Worm (Caenorhabditis elegans): Measurements from ENCODE around the gene F52C12.2.

Gene F52C12.2

DNA sequence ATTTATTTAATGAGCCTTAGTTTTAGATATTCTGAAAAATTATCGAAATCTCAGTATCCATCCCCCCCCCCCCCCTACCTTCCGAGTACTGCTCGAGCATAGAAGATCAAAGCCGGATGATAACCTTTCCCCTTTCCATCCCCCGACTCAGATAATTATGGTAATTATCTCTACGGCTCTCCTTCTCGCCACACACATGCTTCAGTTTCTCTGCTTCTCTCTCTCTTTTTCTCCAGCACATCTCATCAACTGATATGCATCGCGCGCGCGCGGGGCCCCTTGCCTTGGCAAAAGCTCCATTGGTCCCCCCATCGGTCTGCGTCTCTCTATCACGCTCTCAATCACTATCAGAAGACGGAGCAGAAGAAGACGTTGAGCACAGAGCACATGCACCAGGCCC lies 46.7 kb upstream of the F52C12.2 start:
- TF ChIP-seq nhr-120 (GFP tag; IDR thresholded peaks at IDR 0.05) = no peak
- peak; percentile 1 for TF ChIP-seq chd-7 (tag; optimal IDR thresholded peaks at IDR 0.05)
- TF ChIP-seq zfh-2 (GFP tag; conservative IDR thresholded peaks at IDR 0.05) = peak; percentile 80
- 0 out of 2 replicates have a peak, but pooled peaks have one; percentile 35 for TF ChIP-seq ekl-4 (GFP tag; IDR thresholded peaks at IDR 0.05)
- no peak for TF ChIP-seq cebp-1 (GFP tag; IDR thresholded peaks at IDR 0.05)
- TF ChIP-seq cebp-1 (tag; optimal IDR thresholded peaks at IDR 0.05) = no peak
- 0 out of 2 replicates have a peak, but pooled peaks have one; percentile 49 for TF ChIP-seq ztf-25 (GFP tag; IDR thresholded peaks at IDR 0.05)

DNA sequence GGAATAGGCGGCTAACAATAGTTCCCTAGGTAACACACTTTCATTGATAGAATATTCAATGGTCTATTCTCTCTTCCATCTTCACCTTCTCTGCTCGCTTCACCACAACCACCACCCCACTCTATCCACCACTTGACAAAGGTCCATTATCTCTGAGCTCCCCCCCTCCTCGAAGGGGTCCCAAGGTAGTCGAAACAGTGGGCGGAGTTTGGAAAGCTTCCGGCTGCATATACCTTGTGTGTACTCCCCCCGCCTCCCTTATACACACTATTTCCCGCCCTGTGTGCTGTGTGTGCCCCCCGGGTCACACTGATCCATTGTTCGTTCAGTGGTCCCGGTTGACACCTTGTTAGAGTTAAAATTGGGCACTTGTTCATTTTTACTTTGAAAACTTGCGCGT lies 44.9 kb upstream of the F52C12.2 start:
- TF ChIP-seq zfh-2 (GFP tag; conservative IDR thresholded peaks at IDR 0.05) (peak; percentile 43; the same call in 1 of the 2 replicates), atf-7 (tag; optimal IDR thresholded peaks at IDR 0.05) (no peak), T26A5.8 (tag; optimal IDR thresholded peaks at IDR 0.05) (no peak), egl-18 (GFP tag; IDR thresholded peaks at IDR 0.05) (0 out of 2 replicates have a peak, but pooled peaks have one; percentile 49)

DNA sequence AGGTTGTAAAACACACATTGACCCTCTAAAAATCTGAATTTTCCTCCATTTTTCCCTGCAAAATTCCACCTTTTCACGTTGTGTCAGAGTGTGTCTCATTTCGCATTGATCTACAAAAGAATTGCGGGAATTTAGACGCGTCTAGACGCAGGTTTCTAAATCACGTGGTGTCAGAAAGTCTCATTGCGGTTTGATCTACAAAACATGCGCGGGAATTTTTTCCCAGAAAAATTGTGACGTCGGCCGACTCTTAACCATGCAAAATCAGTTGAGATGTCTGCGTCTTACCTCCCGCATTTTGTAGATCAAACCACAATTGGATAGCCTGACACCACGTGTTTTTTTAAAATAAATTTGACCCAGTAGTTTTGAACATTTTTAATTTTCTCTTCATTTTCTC lies 44.5 kb upstream of the F52C12.2 start:
- TF ChIP-seq Y56A3A.18 (GFP tag; IDR thresholded peaks at IDR 0.05) (no peak), T26A5.8 (tag; optimal IDR thresholded peaks at IDR 0.05) (no peak), madf-8 (GFP tag; conservative IDR thresholded peaks at IDR 0.05) (peak; percentile 68), repo-1 (tag; optimal IDR thresholded peaks at IDR 0.05) (no peak), let-607 (tag; optimal IDR thresholded peaks at IDR 0.05) (no peak), nfya-2 (GFP tag; IDR thresholded peaks at IDR 0.05) (no peak), lir-1 (GFP tag; conservative IDR thresholded peaks at IDR 0.05) (no peak), snpc-1.1 (tag; optimal IDR thresholded peaks at IDR 0.05; ENCODE audit: insufficient read depth) (no peak), ztf-26 (tag; optimal IDR thresholded peaks at IDR 0.05) (no peak), madf-6 (GFP tag; IDR thresholded peaks at IDR 0.05) (peak; percentile 79), somi-1 (GFP tag; optimal IDR thresholded peaks at IDR 0.05) (no peak), Y53G8AR.9 (GFP tag; conservative IDR thresholded peaks at IDR 0.05) (no peak), Y79H2A.3 (GFP tag; conservative IDR thresholded peaks at IDR 0.05) (no peak), madf-10 (tag; optimal IDR thresholded peaks at IDR 0.05) (no peak), F33H1.4 (GFP tag; IDR thresholded peaks at IDR 0.05) (0 out of 2 replicates have a peak, but pooled peaks have one; percentile 9), nhr-90 (tag; optimal IDR thresholded peaks at IDR 0.05) (no peak), efl-1 (GFP tag; optimal IDR thresholded peaks at IDR 0.05) (peak; percentile 42), lag-1 (GFP tag; IDR thresholded peaks at IDR 0.05) (no peak), ekl-4 (GFP tag; IDR thresholded peaks at IDR 0.05) (no peak), dox-1 (GFP tag; IDR thresholded peaks at IDR 0.05) (no peak)

DNA sequence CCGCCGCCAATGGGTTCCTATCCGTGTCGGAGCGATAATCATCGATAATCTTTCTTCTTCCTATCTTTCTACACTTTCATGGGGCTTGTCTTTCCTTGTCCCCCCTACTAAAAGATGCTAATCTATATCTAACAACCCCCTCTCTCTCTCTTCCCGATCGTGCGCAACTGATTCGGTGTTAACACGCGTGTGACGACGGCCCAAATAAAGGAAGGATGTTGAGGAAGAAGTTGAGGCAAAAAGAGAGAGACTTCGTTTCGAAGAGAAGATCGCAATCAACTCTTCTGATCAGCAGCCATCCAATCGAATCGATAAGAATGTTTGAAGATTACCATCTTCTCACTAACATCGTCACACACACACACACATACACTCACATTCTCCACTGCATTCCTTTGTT lies 42.1 kb upstream of the F52C12.2 start:
- no peak for TF ChIP-seq ztf-26 (tag; optimal IDR thresholded peaks at IDR 0.05)
- no peak for TF ChIP-seq nfya-2 (GFP tag; IDR thresholded peaks at IDR 0.05)
- no peak for TF ChIP-seq efl-1 (GFP tag; optimal IDR thresholded peaks at IDR 0.05)
- no peak for TF ChIP-seq nhr-27 (tag; optimal IDR thresholded peaks at IDR 0.05)
- no peak for TF ChIP-seq tbx-9 (tag; optimal IDR thresholded peaks at IDR 0.05; ENCODE audit: borderline replicate concordance)
- no peak for TF ChIP-seq attf-3 (GFP tag; conservative IDR thresholded peaks at IDR 0.05)
- TF ChIP-seq ceh-27 (GFP tag; optimal IDR thresholded peaks at IDR 0.05) = no peak

DNA sequence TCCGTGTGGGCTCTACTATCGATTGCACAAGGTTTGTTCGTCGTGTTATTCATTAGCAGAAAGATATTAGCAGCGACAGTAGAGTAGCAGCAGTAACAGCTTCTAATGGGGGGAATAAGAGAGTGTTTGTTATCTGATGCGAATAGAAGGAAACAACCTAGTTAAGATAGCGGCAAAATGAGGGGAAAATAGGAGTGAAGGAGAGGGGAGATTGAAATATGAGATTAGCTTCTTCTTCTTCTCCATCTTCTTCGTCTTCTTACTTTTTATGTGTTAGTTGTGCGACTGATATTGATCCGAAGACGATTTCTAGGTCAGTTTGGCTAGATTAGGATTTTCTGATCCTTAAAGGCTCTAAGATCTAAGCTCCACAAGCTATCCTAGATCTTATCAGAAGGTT lies 38.5 kb upstream of the F52C12.2 start:
- TF ChIP-seq akir-1 (GFP tag; optimal IDR thresholded peaks at IDR 0.05) = no peak
- no peak for TF ChIP-seq tlf-1 (GFP tag; optimal IDR thresholded peaks at IDR 0.05)
- no peak for TF ChIP-seq unc-130 (GFP tag; optimal IDR thresholded peaks at IDR 0.05)
- no peak for TF ChIP-seq xnd-1 (tag; optimal IDR thresholded peaks at IDR 0.05)
- TF ChIP-seq hlh-26 (GFP tag; conservative IDR thresholded peaks at IDR 0.05) = no peak
- no peak for TF ChIP-seq dox-1 (GFP tag; IDR thresholded peaks at IDR 0.05)

All from whole organism, young adult.